3 worm cellular contexts compared by ENCODE assay signal in genomic region chrIV:9074244-9074723, ce11.
A peak's percentile ranks its signal among the peaks of the same experiment; 100 is the strongest.
TF ChIP-seq lines count a peak whose summit lies in the region.

Gene mppb-1 (plus strand): TSS chrIV:9074673.

TF ChIP-seq in whole organism, L2 larva, 48 proteins besides CTCF, POLR2A, EP300 and RAD21 (continued from another document):
- TF ChIP-seq sma-9 (GFP tag; optimal IDR thresholded peaks at IDR 0.05; lab: Kevin White, UChicago) (peak; percentile 92), sma-9 (tag; optimal IDR thresholded peaks at IDR 0.05; lab: Kevin White, UChicago) (no peak), Y55F3AM.14 (GFP tag; optimal IDR thresholded peaks at IDR 0.05; lab: Kevin White, UChicago) (peak; percentile 26), elt-1 (tag; optimal IDR thresholded peaks at IDR 0.05; lab: Kevin White, UChicago) (no peak), R02D3.7 (tag; optimal IDR thresholded peaks at IDR 0.05; lab: Kevin White, UChicago) (no peak), nhr-23 (tag; optimal IDR thresholded peaks at IDR 0.05; lab: Kevin White, UChicago) (no peak), mab-5 (tag; optimal IDR thresholded peaks at IDR 0.05; lab: Kevin White, UChicago) (peak; percentile 60), zag-1 (tag; optimal IDR thresholded peaks at IDR 0.05; lab: Kevin White, UChicago) (peak; percentile 28), lin-11 (tag; optimal IDR thresholded peaks at IDR 0.05; lab: Kevin White, UChicago) (peak; percentile 65), unc-55 (GFP tag; optimal IDR thresholded peaks at IDR 0.05; lab: Kevin White, UChicago) (peak; percentile 91), dmd-4 (tag; optimal IDR thresholded peaks at IDR 0.05; lab: Kevin White, UChicago) (no peak), nhr-10 (tag; optimal IDR thresholded peaks at IDR 0.05; lab: Kevin White, UChicago) (no peak), ceh-82 (tag; optimal IDR thresholded peaks at IDR 0.05; lab: Kevin White, UChicago) (no peak), unc-62 (GFP tag; optimal IDR thresholded peaks at IDR 0.05; lab: Kevin White, UChicago) (no peak), ceh-16 (tag; optimal IDR thresholded peaks at IDR 0.05; lab: Kevin White, UChicago) (no peak), fos-1 (tag; optimal IDR thresholded peaks at IDR 0.05; lab: Kevin White, UChicago) (peak; percentile 51), F13H6.1 (tag; optimal IDR thresholded peaks at IDR 0.05; lab: Kevin White, UChicago) (peak; percentile 77), ztf-11 (tag; optimal IDR thresholded peaks at IDR 0.05; lab: Kevin White, UChicago) (no peak), nhr-129 (tag; optimal IDR thresholded peaks at IDR 0.05; lab: Kevin White, UChicago) (peak; percentile 65), nhr-25 (tag; optimal IDR thresholded peaks at IDR 0.05; lab: Kevin White, UChicago) (peak; percentile 84), mbf-1 (tag; optimal IDR thresholded peaks at IDR 0.05; lab: Kevin White, UChicago) (no peak), lin-39 (tag; optimal IDR thresholded peaks at IDR 0.05; lab: Kevin White, UChicago) (no peak)

TF ChIP-seq in whole organism, L4 larva, 104 proteins besides CTCF, POLR2A, EP300 and RAD21 (continued from another document and continues in another):
- TF ChIP-seq mes-2 (tag; optimal IDR thresholded peaks at IDR 0.05; lab: Kevin White, UChicago; ENCODE audit: poor library complexity, severe bottlenecking) (peak; percentile 100), nhr-42 (GFP tag; IDR thresholded peaks at IDR 0.05; lab: Robert Waterston, UW) (0 out of 2 replicates have a peak, but pooled peaks have one; percentile 34), skn-1 (tag; optimal IDR thresholded peaks at IDR 0.05; lab: Kevin White, UChicago) (no peak), dpl-1 (GFP tag; optimal IDR thresholded peaks at IDR 0.05; lab: Kevin White, UChicago) (peak; percentile 97), sdz-12 (GFP tag; optimal IDR thresholded peaks at IDR 0.05; lab: Kevin White, UChicago) (peak; percentile 52), lir-3 (tag; optimal IDR thresholded peaks at IDR 0.05; lab: Kevin White, UChicago) (no peak), rbr-2 (tag; optimal IDR thresholded peaks at IDR 0.05; lab: Kevin White, UChicago) (peak; percentile 53), nhr-237 (tag; optimal IDR thresholded peaks at IDR 0.05; lab: Kevin White, UChicago) (no peak), Y105C5A.15 (GFP tag; IDR thresholded peaks at IDR 0.05; lab: Robert Waterston, UW) (0 out of 2 replicates have a peak, but pooled peaks have one; percentile 30), cey-2 (tag; optimal IDR thresholded peaks at IDR 0.05; lab: Kevin White, UChicago; ENCODE audit: borderline replicate concordance, insufficient read depth) (no peak), nhr-25 (tag; optimal IDR thresholded peaks at IDR 0.05; lab: Kevin White, UChicago; ENCODE audit: borderline replicate concordance, insufficient read depth) (no peak), ceh-82 (tag; optimal IDR thresholded peaks at IDR 0.05; lab: Kevin White, UChicago) (no peak), lim-7 (GFP tag; IDR thresholded peaks at IDR 0.05; lab: Robert Waterston, UW) (no peak), ceh-28 (tag; optimal IDR thresholded peaks at IDR 0.05; lab: Kevin White, UChicago) (no peak), T26A8.4 (GFP tag; IDR thresholded peaks at IDR 0.05; lab: Robert Waterston, UW) (peak; percentile 50; the same call in 1 of the 2 replicates), ZK337.2 (GFP tag; IDR thresholded peaks at IDR 0.05; lab: Robert Waterston, UW) (peak; percentile 94), ZK546.5 (tag; optimal IDR thresholded peaks at IDR 0.05; lab: Kevin White, UChicago) (no peak), tra-1 (GFP tag; IDR thresholded peaks at IDR 0.05; lab: Robert Waterston, UW) (0 out of 2 replicates have a peak, but pooled peaks have one; percentile 53), hlh-30 (tag; optimal IDR thresholded peaks at IDR 0.05; lab: Kevin White, UChicago; ENCODE audit: insufficient read depth) (peak; percentile 63), hmg-1.1 (GFP tag; IDR thresholded peaks at IDR 0.05; lab: Robert Waterston, UW) (peak; percentile 72), fos-1 (tag; optimal IDR thresholded peaks at IDR 0.05; lab: Kevin White, UChicago) (no peak), nhr-102 (tag; optimal IDR thresholded peaks at IDR 0.05; lab: Kevin White, UChicago) (peak; percentile 30), arid-1 (GFP tag; conservative IDR thresholded peaks at IDR 0.05; lab: Robert Waterston, UW) (no peak), hif-1 (tag; optimal IDR thresholded peaks at IDR 0.05; lab: Kevin White, UChicago) (peak in 1 of 2 experiments; percentile 95), lin-13 (GFP tag; optimal IDR thresholded peaks at IDR 0.05; lab: Kevin White, UChicago) (no peak), zip-11 (GFP tag; IDR thresholded peaks at IDR 0.05; lab: Robert Waterston, UW) (no peak), spr-3 (GFP tag; optimal IDR thresholded peaks at IDR 0.05; lab: Kevin White, UChicago) (no peak), F10B5.3 (tag; optimal IDR thresholded peaks at IDR 0.05; lab: Kevin White, UChicago) (no peak), spr-1 (tag; optimal IDR thresholded peaks at IDR 0.05; lab: Kevin White, UChicago) (no peak), duxl-1 (tag; optimal IDR thresholded peaks at IDR 0.05; lab: Kevin White, UChicago; ENCODE audit: poor library complexity) (peak; percentile 85), ceh-20 (GFP tag; IDR thresholded peaks at IDR 0.05; lab: Robert Waterston, UW) (no peak), T20F7.1 (GFP tag; optimal IDR thresholded peaks at IDR 0.05; lab: Kevin White, UChicago) (peak; percentile 61), saeg-2 (GFP tag; IDR thresholded peaks at IDR 0.05; lab: Robert Waterston, UW) (no peak), ama-1 (optimal IDR thresholded peaks at IDR 0.05; lab: Kevin White, UChicago) (no peak), zfp-3 (GFP tag; conservative IDR thresholded peaks at IDR 0.05; lab: Robert Waterston, UW) (peak; percentile 70; the same call in 1 of the 2 replicates), lin-39 (tag; optimal IDR thresholded peaks at IDR 0.05; lab: Kevin White, UChicago) (no peak), pha-4 (GFP tag; IDR thresholded peaks at IDR 0.05; lab: Robert Waterston, UW) (peak; percentile 62; the same call in 1 of the 2 replicates), pha-4 (tag; optimal IDR thresholded peaks at IDR 0.05; lab: Kevin White, UChicago) (peak; percentile 15), lin-29 (GFP tag; IDR thresholded peaks at IDR 0.05; lab: Robert Waterston, UW) (no peak), vab-7 (GFP tag; IDR thresholded peaks at IDR 0.05; lab: Robert Waterston, UW) (no peak), nhr-111 (GFP tag; optimal IDR thresholded peaks at IDR 0.05; lab: Kevin White, UChicago) (no peak), ztf-11 (tag; optimal IDR thresholded peaks at IDR 0.05; lab: Kevin White, UChicago) (no peak), fkh-10 (GFP tag; optimal IDR thresholded peaks at IDR 0.05; lab: Kevin White, UChicago) (peak; percentile 76), lsy-2 (tag; optimal IDR thresholded peaks at IDR 0.05; lab: Kevin White, UChicago) (peak in 1 of 2 experiments; percentile 87), D1046.2 (GFP tag; IDR thresholded peaks at IDR 0.05; lab: Robert Waterston, UW) (peak; percentile 67; the same call in 1 of the 2 replicates), zfp-2 (tag; optimal IDR thresholded peaks at IDR 0.05; lab: Kevin White, UChicago) (no peak), mdl-1 (tag; optimal IDR thresholded peaks at IDR 0.05; lab: Kevin White, UChicago) (peak in 1 of 2 experiments; percentile 61), dve-1 (tag; optimal IDR thresholded peaks at IDR 0.05; lab: Kevin White, UChicago; ENCODE audit: insufficient read depth) (no peak), F44E2.7 (GFP tag; IDR thresholded peaks at IDR 0.05; lab: Robert Waterston, UW) (no peak), aha-1 (tag; lab: Kevin White, UChicago) (peak; percentile 48), tag-97 (GFP tag; IDR thresholded peaks at IDR 0.05; lab: Robert Waterston, UW) (no peak), nhr-41 (GFP tag; IDR thresholded peaks at IDR 0.05; lab: Robert Waterston, UW) (no peak), ceh-62 (tag; optimal IDR thresholded peaks at IDR 0.05; lab: Kevin White, UChicago) (no peak), nhr-6 (tag; optimal IDR thresholded peaks at IDR 0.05; lab: Kevin White, UChicago) (no peak), unc-39 (tag; optimal IDR thresholded peaks at IDR 0.05; lab: Kevin White, UChicago) (no peak)

TF ChIP-seq in whole organism, late embryonic, 69 proteins besides CTCF, POLR2A, EP300 and RAD21 (continued from another document):
- TF ChIP-seq fax-1 (tag; optimal IDR thresholded peaks at IDR 0.05; lab: Kevin White, UChicago), result peak; percentile 28
- TF ChIP-seq fkh-10 (GFP tag; optimal IDR thresholded peaks at IDR 0.05; lab: Kevin White, UChicago), result no peak
- TF ChIP-seq madf-2 (tag; optimal IDR thresholded peaks at IDR 0.05; lab: Kevin White, UChicago), result peak; percentile 19
- peak; percentile 83 for TF ChIP-seq ets-4 (tag; optimal IDR thresholded peaks at IDR 0.05; lab: Kevin White, UChicago)
- peak; percentile 63 for TF ChIP-seq unc-42 (tag; optimal IDR thresholded peaks at IDR 0.05; lab: Kevin White, UChicago)
- TF ChIP-seq ceh-14 (tag; optimal IDR thresholded peaks at IDR 0.05; lab: Kevin White, UChicago), result peak; percentile 39
- TF ChIP-seq hlh-8 (tag; optimal IDR thresholded peaks at IDR 0.05; lab: Kevin White, UChicago), result peak; percentile 85
- TF ChIP-seq Y22D7AL.16 (tag; optimal IDR thresholded peaks at IDR 0.05; lab: Kevin White, UChicago), result no peak
- TF ChIP-seq nfya-1 (tag; optimal IDR thresholded peaks at IDR 0.05; lab: Kevin White, UChicago), result no peak
- TF ChIP-seq eyg-1 (tag; optimal IDR thresholded peaks at IDR 0.05; lab: Kevin White, UChicago), result no peak
- TF ChIP-seq ceh-24 (tag; optimal IDR thresholded peaks at IDR 0.05; lab: Kevin White, UChicago), result no peak
- TF ChIP-seq odd-2 (tag; optimal IDR thresholded peaks at IDR 0.05; lab: Kevin White, UChicago), result no peak
- peak; percentile 85 for TF ChIP-seq rnt-1 (tag; optimal IDR thresholded peaks at IDR 0.05; lab: Kevin White, UChicago)
- TF ChIP-seq ceh-30 (tag; optimal IDR thresholded peaks at IDR 0.05; lab: Kevin White, UChicago), result no peak
- TF ChIP-seq nhr-232 (tag; optimal IDR thresholded peaks at IDR 0.05; lab: Kevin White, UChicago), result no peak
- no peak for TF ChIP-seq ceh-48 (tag; optimal IDR thresholded peaks at IDR 0.05; lab: Kevin White, UChicago)
- TF ChIP-seq tbx-7 (tag; optimal IDR thresholded peaks at IDR 0.05; lab: Kevin White, UChicago), result peak; percentile 86
- no peak for TF ChIP-seq T23F11.4 (GFP tag; optimal IDR thresholded peaks at IDR 0.05; lab: Kevin White, UChicago)
- TF ChIP-seq ahr-1 (tag; optimal IDR thresholded peaks at IDR 0.05; lab: Kevin White, UChicago), result peak; percentile 41
- TF ChIP-seq sdc-2 (tag; optimal IDR thresholded peaks at IDR 0.05; lab: Kevin White, UChicago), result no peak
- no peak for TF ChIP-seq pros-1 (tag; optimal IDR thresholded peaks at IDR 0.05; lab: Kevin White, UChicago)
- no peak for TF ChIP-seq ceh-45 (GFP tag; IDR thresholded peaks at IDR 0.05; lab: Robert Waterston, UW)
- no peak for TF ChIP-seq che-1 (tag; optimal IDR thresholded peaks at IDR 0.05; lab: Kevin White, UChicago)
- 0 out of 2 replicates have a peak, but pooled peaks have one; percentile 8 for TF ChIP-seq unc-3 (GFP tag; conservative IDR thresholded peaks at IDR 0.05; lab: Robert Waterston, UW)
- no peak for TF ChIP-seq unc-3 (tag; optimal IDR thresholded peaks at IDR 0.05; lab: Kevin White, UChicago)
- TF ChIP-seq elt-2 (tag; optimal IDR thresholded peaks at IDR 0.05; lab: Kevin White, UChicago), result peak; percentile 49
- TF ChIP-seq zip-5 (tag; optimal IDR thresholded peaks at IDR 0.05; lab: Kevin White, UChicago), result peak; percentile 82
- TF ChIP-seq syd-9 (tag; optimal IDR thresholded peaks at IDR 0.05; lab: Kevin White, UChicago), result no peak
- no peak for TF ChIP-seq pha-2 (tag; optimal IDR thresholded peaks at IDR 0.05; lab: Kevin White, UChicago)
- TF ChIP-seq ref-2 (tag; optimal IDR thresholded peaks at IDR 0.05; lab: Kevin White, UChicago), result peak; percentile 64
- TF ChIP-seq ceh-2 (tag; optimal IDR thresholded peaks at IDR 0.05; lab: Kevin White, UChicago), result peak; percentile 84
- TF ChIP-seq fkh-6 (tag; optimal IDR thresholded peaks at IDR 0.05; lab: Kevin White, UChicago), result peak; percentile 45
